Worm (Caenorhabditis elegans): ENCODE measurements around the gene nhl-2.

ce11 chrIII:4863127-4863526, 35.8 kb downstream of the nhl-2 start, which contains the start of gene coq-8:
- TF ChIP-seq ama-1 (optimal IDR thresholded peaks at IDR 0.05) (no peak), nhr-77 (tag; optimal IDR thresholded peaks at IDR 0.05) (no peak), daf-12 (tag; optimal IDR thresholded peaks at IDR 0.05) (no peak), ZK546.5 (tag; optimal IDR thresholded peaks at IDR 0.05) (no peak), fos-1 (tag; optimal IDR thresholded peaks at IDR 0.05) (no peak)
